Worm (Caenorhabditis elegans): Measurements from ENCODE around the gene gck-1.

DNA sequence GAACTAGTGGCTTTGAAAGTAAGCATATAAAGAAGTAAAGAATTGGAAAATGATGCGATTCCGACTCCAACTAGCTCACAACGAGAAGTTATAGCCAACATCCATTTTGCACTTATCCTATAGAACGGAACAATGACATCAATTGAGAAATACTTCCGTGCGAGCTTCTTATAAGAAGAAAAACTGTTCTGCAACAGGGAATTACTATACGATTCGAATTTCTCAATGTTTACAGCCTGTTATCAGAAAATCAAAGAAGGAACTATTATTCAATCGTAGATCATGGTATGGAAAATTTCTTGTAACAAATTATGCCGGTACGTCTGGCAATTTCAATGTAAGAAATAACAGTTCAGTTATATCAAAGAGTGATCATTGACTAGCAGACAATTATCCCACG, 38.1 kb downstream of the gck-1 start, which contains the start of gene str-85:
- TF ChIP-seq lsy-2 (tag; optimal IDR thresholded peaks at IDR 0.05) = no peak
- no peak for TF ChIP-seq nhr-237 (tag; optimal IDR thresholded peaks at IDR 0.05)
- TF ChIP-seq pha-4 (tag; optimal IDR thresholded peaks at IDR 0.05) = no peak
- TF ChIP-seq unc-62 (GFP tag; optimal IDR thresholded peaks at IDR 0.05) = no peak
- no peak for TF ChIP-seq snpc-4 (tag; optimal IDR thresholded peaks at IDR 0.05)

All from whole organism, mixed stage, embryonic.